Worm (Caenorhabditis elegans) whole organism, mixed stage, embryonic: Measurements from ENCODE around the gene T04A6.1.

Experiments used
- M03D4.4 ChIP-seq: sonication (generic microtip); optimal IDR thresholded peaks from 2 replicates; lab custom pipeline; 2017; ENCODE audit warnings: mild to moderate bottlenecking, missing genetic modification characterization, missing compliant biosample characterization
- ceh-43 ChIP-seq: fragments of 200-800 bp; sonication (Bioruptor generic); optimal IDR thresholded peaks from 2 replicates; lab custom pipeline; 2018; ENCODE audit warnings: mild to moderate bottlenecking, missing genetic modification characterization, moderate library complexity, missing compliant biosample characterization
- ceh-83 ChIP-seq: fragments of 200-800 bp; sonication (Bioruptor generic); optimal IDR thresholded peaks from 2 replicates; lab custom pipeline; 2018; ENCODE audit warnings: mild to moderate bottlenecking, missing genetic modification characterization, missing compliant biosample characterization
- ces-1 ChIP-seq: fragments of 150-350 bp; optimal IDR thresholded peaks from 2 replicates; lab custom pipeline; 2014; ENCODE audit warnings: missing biosample characterization, missing genetic modification reagents, missing genetic modification characterization
- cnd-1 ChIP-seq: fragments of 200-800 bp; sonication (Bioruptor generic); optimal IDR thresholded peaks from 2 replicates; lab custom pipeline; 2018; ENCODE audit warnings: mild to moderate bottlenecking, missing genetic modification characterization, missing compliant biosample characterization
- drap-1 ChIP-seq: fragments of 200-800 bp; sonication (Bioruptor generic); optimal IDR thresholded peaks from 3 replicates; lab custom pipeline; 2018; ENCODE audit warnings: mild to moderate bottlenecking, missing genetic modification characterization, missing compliant biosample characterization
- elt-1 ChIP-seq: sonication (generic microtip); optimal IDR thresholded peaks from 2 replicates; lab custom pipeline; 2017; ENCODE audit warnings: missing genetic modification characterization, mild to moderate bottlenecking, missing compliant biosample characterization, antibody characterized with exemption, moderate library complexity, borderline replicate concordance; ENCODE audit not compliant: insufficient read depth
- elt-3 ChIP-seq: fragments of 150-350 bp; optimal IDR thresholded peaks from 2 replicates; lab custom pipeline; 2014; ENCODE audit warnings: missing biosample characterization, missing genetic modification characterization
- flh-1 ChIP-seq: fragments of 200-800 bp; sonication (Bioruptor generic); optimal IDR thresholded peaks from 2 replicates; lab custom pipeline; 2018; ENCODE audit warnings: mild to moderate bottlenecking, missing genetic modification characterization, moderate library complexity, missing compliant biosample characterization
- hlh-1 ChIP-seq: fragments of 150-350 bp; optimal IDR thresholded peaks from 2 replicates; lab custom pipeline; 2014; ENCODE audit warnings: missing biosample characterization, missing genetic modification reagents, missing genetic modification characterization
- lin-13 ChIP-seq: fragments of 150-350 bp; optimal IDR thresholded peaks from 2 replicates; lab custom pipeline; 2014; ENCODE audit warnings: missing biosample characterization, missing genetic modification characterization
- lin-32 ChIP-seq: fragments of 200-800 bp; sonication (Bioruptor generic); optimal IDR thresholded peaks from 2 replicates; lab custom pipeline; 2018; ENCODE audit warnings: mild to moderate bottlenecking, missing genetic modification characterization, missing compliant biosample characterization
- lsy-2 ChIP-seq: fragments of 150-350 bp; optimal IDR thresholded peaks from 2 replicates; lab custom pipeline; 2014; ENCODE audit warnings: missing biosample characterization, missing genetic modification characterization
- mab-5 ChIP-seq: fragments of 150-350 bp; optimal IDR thresholded peaks from 2 replicates; lab custom pipeline; 2014; ENCODE audit warnings: missing biosample characterization, missing genetic modification characterization
- mep-1 ChIP-seq: fragments of 150-350 bp; optimal IDR thresholded peaks from 2 replicates; lab custom pipeline; 2017; ENCODE audit warnings: missing biosample characterization, missing genetic modification reagents, missing genetic modification characterization, inconsistent platforms
- mls-2 ChIP-seq: sonication (generic microtip); optimal IDR thresholded peaks from 2 replicates; lab custom pipeline; 2016; ENCODE audit warnings: mild to moderate bottlenecking, missing genetic modification characterization, moderate library complexity, missing compliant biosample characterization
- nhr-12 ChIP-seq: fragments of 150-350 bp; optimal IDR thresholded peaks from 2 replicates; lab custom pipeline; 2014; ENCODE audit warnings: missing biosample characterization, missing genetic modification characterization
- nhr-2 ChIP-seq: fragments of 150-350 bp; optimal IDR thresholded peaks from 2 replicates; lab custom pipeline; 2014; ENCODE audit warnings: missing biosample characterization, missing genetic modification characterization
- nhr-237 ChIP-seq: fragments of 150-350 bp; optimal IDR thresholded peaks from 2 replicates; lab custom pipeline; 2014; ENCODE audit warnings: missing biosample characterization, missing genetic modification characterization
- nhr-28 ChIP-seq: fragments of 150-350 bp; optimal IDR thresholded peaks from 2 replicates; lab custom pipeline; 2014; ENCODE audit warnings: missing biosample characterization, missing genetic modification characterization
- pha-4 ChIP-seq: fragments of 150-350 bp; optimal IDR thresholded peaks from 2 replicates; lab custom pipeline; 2018; ENCODE audit warnings: missing biosample characterization, missing genetic modification reagents, missing genetic modification characterization
- sem-2 ChIP-seq: fragments of 200-800 bp; sonication (Bioruptor generic); optimal IDR thresholded peaks from 2 replicates; lab custom pipeline; 2018; ENCODE audit warnings: mild to moderate bottlenecking, missing genetic modification characterization, missing compliant biosample characterization
- snpc-4 ChIP-seq: fragments of 150-350 bp; optimal IDR thresholded peaks from 2 replicates; lab custom pipeline; 2014; ENCODE audit warnings: missing biosample characterization, missing genetic modification characterization
- sptf-1 ChIP-seq: sonication (generic microtip); optimal IDR thresholded peaks from 2 replicates; lab custom pipeline; 2017; ENCODE audit warnings: mild to moderate bottlenecking, missing genetic modification characterization, moderate library complexity, missing compliant biosample characterization
- tbx-8 ChIP-seq: fragments of 200-800 bp; sonication (Bioruptor generic); optimal IDR thresholded peaks from 2 replicates; lab custom pipeline; 2018; ENCODE audit warnings: mild to moderate bottlenecking, missing genetic modification characterization, moderate library complexity, missing compliant biosample characterization
- unc-120 ChIP-seq: sonication (generic microtip); optimal IDR thresholded peaks from 2 replicates; lab custom pipeline; 2017; ENCODE audit warnings: missing genetic modification characterization, missing compliant biosample characterization; ENCODE audit not compliant: poor library complexity, severe bottlenecking
- unc-39 ChIP-seq: fragments of 150-350 bp; optimal IDR thresholded peaks from 2 replicates; lab custom pipeline; 2014; ENCODE audit warnings: missing biosample characterization, missing genetic modification characterization
- unc-62 ChIP-seq: fragments of 150-350 bp; optimal IDR thresholded peaks from 2 replicates; lab custom pipeline; 2014; ENCODE audit warnings: missing biosample characterization, missing genetic modification reagents, missing genetic modification characterization
- zip-8 ChIP-seq: fragments of 150-350 bp; optimal IDR thresholded peaks from 2 replicates; lab custom pipeline; 2014; ENCODE audit warnings: missing biosample characterization, missing genetic modification characterization
- ztf-11 ChIP-seq: fragments of 150-350 bp; optimal IDR thresholded peaks from 2 replicates; lab custom pipeline; 2014; ENCODE audit warnings: missing biosample characterization, missing genetic modification characterization

Gene T04A6.1

DNA sequence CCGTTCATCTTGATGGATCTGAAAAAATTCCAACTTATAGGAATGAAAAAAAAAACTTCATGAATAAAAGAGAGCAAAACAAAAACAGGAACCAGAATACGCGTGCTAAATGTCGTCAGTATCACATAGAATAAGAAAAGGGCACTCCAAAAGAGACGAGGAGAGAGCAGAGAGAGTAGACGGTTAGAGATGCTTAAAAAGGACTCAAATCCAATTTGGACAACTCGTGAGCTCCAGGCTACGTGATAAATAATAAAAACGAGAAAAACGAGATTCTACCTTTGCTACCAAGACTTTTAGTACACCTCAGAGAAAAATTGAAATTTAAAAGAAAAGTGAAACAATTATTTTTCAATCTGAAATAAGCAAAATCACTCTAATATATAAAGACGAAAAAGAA lies 26.8 kb downstream of the T04A6.1 start, which contains the start of gene upp-1:
upp-1 (minus strand) TSS at position 18 of the 400 bp plus-strand sequence.
- no peak for TF ChIP-seq lin-32 (GFP tag; lab: Kevin White, UChicago)
- TF ChIP-seq pha-4 = no peak
- no peak for TF ChIP-seq ces-1 (GFP tag; lab: Kevin White, UChicago)
- TF ChIP-seq tbx-8 (GFP tag; lab: Kevin White, UChicago) = no peak
- no peak for TF ChIP-seq ceh-83
- no peak for TF ChIP-seq mab-5 (tag; lab: Kevin White, UChicago)
- no peak for TF ChIP-seq sptf-1 (tag; lab: Kevin White, UChicago)
- TF ChIP-seq ztf-11 (tag; lab: Kevin White, UChicago) = no peak
- no peak for TF ChIP-seq elt-3 (tag; lab: Kevin White, UChicago)
- no peak for TF ChIP-seq nhr-2 (tag; lab: Kevin White, UChicago)
- no peak for TF ChIP-seq cnd-1 (tag; lab: Kevin White, UChicago)
- no peak for TF ChIP-seq zip-8 (tag; lab: Kevin White, UChicago)
- TF ChIP-seq nhr-12 (tag; lab: Kevin White, UChicago) = no peak
- no peak for TF ChIP-seq sem-2 (GFP tag; lab: Kevin White, UChicago)

DNA sequence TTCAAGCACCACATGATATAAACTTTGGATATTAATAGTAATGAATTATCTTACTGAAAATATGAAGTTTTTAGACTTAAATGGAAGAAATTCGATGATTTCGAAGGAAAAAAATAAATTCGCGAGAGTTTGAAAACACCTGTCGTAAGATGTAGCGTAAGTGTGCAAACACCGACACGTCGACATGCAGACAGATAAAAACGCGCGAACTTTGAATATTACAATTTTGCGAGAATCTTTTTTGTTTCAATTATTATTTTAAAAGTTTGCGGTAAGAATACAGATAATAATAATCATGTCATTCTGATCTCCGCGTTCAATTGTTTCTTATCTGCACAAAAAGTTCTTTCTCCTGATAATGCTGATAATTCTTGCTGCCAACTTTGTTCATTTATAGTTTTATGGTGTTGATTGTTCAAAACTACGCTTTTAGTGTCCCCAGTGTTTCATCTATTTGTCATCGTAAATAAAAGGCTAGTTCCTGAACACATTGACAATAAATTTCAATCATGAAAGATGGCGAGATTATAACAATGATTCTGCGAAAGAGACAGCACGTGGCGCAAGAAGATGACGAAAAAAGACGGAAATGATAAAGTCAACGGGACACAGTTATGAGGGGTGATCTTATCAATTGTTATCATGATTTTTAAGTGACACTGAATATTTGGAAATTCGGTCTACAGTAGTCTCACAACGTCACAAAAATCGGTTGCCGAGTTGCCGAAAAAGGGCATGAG lies 27.7 kb downstream of the T04A6.1 start:
- TF ChIP-seq elt-1 (tag; lab: Kevin White, UChicago) (peak; percentile 13), unc-62 (GFP tag; lab: Kevin White, UChicago) (peak; percentile 51), sptf-1 (tag; lab: Kevin White, UChicago) (no peak), flh-1 (no peak), elt-3 (tag; lab: Kevin White, UChicago) (peak; percentile 51), snpc-4 (tag; lab: Kevin White, UChicago) (no peak)

DNA sequence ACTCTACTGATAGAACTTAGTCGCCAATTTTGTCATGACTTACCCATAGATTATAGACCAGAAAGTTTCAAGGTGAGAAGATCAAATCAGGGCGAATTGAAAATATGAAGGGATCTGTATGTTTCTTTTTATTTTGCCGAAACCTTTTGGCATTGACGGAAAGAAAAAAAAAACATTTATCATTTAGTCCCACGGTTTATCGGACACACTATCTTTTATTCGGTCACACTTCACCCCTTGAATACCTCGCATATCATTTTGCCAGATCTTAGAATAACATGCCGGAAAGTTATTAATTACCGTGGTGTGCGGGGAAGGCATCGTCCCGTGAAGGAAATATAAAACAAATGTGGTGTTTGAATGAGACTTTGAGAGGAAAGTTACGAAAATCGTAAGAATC lies 28.7 kb downstream of the T04A6.1 start:
- TF ChIP-seq elt-1 (tag; lab: Kevin White, UChicago) (peak; percentile 67), snpc-4 (tag; lab: Kevin White, UChicago) (no peak), ceh-83 (no peak), lin-13 (no peak)
- TF ChIP-seq, all 35 proteins: peak for 1

DNA sequence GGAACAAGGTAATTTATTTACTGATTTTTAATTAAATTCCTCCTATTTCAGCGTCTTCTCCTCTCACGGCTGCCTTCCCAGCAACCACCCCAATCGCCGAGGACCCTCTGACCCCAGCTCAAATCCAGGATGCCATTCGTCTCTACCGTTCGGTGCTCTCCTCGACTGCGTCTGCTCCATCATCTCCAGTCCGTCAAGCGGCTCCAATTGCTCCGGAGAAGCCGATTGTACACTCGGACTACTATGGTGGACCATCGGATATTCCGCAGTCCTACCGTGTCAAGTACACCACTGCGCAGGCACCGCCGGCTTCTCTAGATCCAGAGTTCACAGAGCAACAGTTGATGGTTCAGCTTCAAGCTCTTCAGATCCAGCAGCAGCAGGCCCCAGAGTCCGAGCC lies 32.5 kb downstream of the T04A6.1 start:
- no peak for TF ChIP-seq snpc-4 (tag; lab: Kevin White, UChicago)
- TF ChIP-seq mab-5 (tag; lab: Kevin White, UChicago) = no peak
- TF ChIP-seq drap-1 = no peak
- no peak for TF ChIP-seq unc-120 (tag; lab: Kevin White, UChicago)
- TF ChIP-seq M03D4.4 (tag; lab: Kevin White, UChicago) = no peak
- TF ChIP-seq unc-39 (tag; lab: Kevin White, UChicago) = no peak
- TF ChIP-seq nhr-2 (tag; lab: Kevin White, UChicago) = no peak
- TF ChIP-seq cnd-1 (tag; lab: Kevin White, UChicago) = no peak
- TF ChIP-seq nhr-28 (tag; lab: Kevin White, UChicago) = no peak
- no peak for TF ChIP-seq nhr-12 (tag; lab: Kevin White, UChicago)
- TF ChIP-seq nhr-237 (tag; lab: Kevin White, UChicago) = no peak
- no peak for TF ChIP-seq ceh-43 (GFP tag; lab: Kevin White, UChicago)
- no peak for TF ChIP-seq mls-2
- TF ChIP-seq sptf-1 (tag; lab: Kevin White, UChicago) = no peak
- no peak for TF ChIP-seq sem-2 (GFP tag; lab: Kevin White, UChicago)
- no peak for TF ChIP-seq lin-32 (GFP tag; lab: Kevin White, UChicago)
- TF ChIP-seq unc-62 (GFP tag; lab: Kevin White, UChicago) = no peak

DNA sequence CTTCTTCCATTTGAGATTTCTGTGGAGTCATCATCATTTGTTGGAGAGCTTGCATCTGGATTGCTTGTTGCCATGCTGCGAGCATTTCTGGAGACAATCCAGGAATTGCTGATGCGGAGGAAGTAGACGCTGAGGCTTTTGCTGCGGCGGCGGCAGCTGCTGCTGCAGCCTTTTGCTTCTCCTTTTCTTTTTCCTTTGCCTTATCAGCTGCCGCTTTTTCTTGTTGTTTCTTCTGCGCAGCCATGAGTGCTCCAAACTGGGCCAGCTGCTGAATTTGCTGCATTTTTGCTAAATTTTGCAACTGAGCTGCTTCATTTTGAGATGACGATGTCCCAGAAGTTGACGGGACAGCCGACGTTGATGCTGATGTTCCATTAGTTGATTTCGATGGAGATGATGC lies 39.2 kb downstream of the T04A6.1 start:
- TF ChIP-seq unc-62 (GFP tag; lab: Kevin White, UChicago) (no peak), lin-32 (GFP tag; lab: Kevin White, UChicago) (no peak), mep-1 (no peak), hlh-1 (tag; lab: Kevin White, UChicago) (no peak), nhr-12 (tag; lab: Kevin White, UChicago) (no peak), lsy-2 (no peak), snpc-4 (tag; lab: Kevin White, UChicago) (no peak)
